Fruit fly (Drosophila melanogaster): ENCODE measurements around the gene CG4199.

dm6 chrX:2065073-2065472 lies 8.2 kb downstream of the CG4199 start, which contains the start of gene CG4281:
- TF ChIP-seq CG12605 (GFP tag; IDR thresholded peaks at IDR 0.05) (no peak), EcR (GFP tag; optimal IDR thresholded peaks at IDR 0.05) (no peak), Pif1A (GFP tag; optimal IDR thresholded peaks at IDR 0.05) (no peak), Ets98B (GFP tag; IDR thresholded peaks at IDR 0.05) (no peak), CG8301 (tag; optimal IDR thresholded peaks at IDR 0.05) (no peak), CG14655 (GFP tag; optimal IDR thresholded peaks at IDR 0.05) (no peak), fd96Ca (GFP tag; IDR thresholded peaks at IDR 0.05) (no peak), Pif1B (GFP tag; optimal IDR thresholded peaks at IDR 0.05) (no peak), CG9948 (tag; optimal IDR thresholded peaks at IDR 0.05) (no peak), CG34367 (tag; optimal IDR thresholded peaks at IDR 0.05) (no peak), CG17806 (tag; optimal IDR thresholded peaks at IDR 0.05) (no peak), CG4496 (GFP tag; IDR thresholded peaks at IDR 0.05) (no peak)

All from whole organism, pupa.